Fruit fly (Drosophila melanogaster) whole organism, embryonic: Measurements from ENCODE around the gene Sys1.

Experiments
- ATbp ChIP-seq: fragments of 200-800 bp; sonication (Bioruptor generic); optimal IDR thresholded peaks from 2 replicates; lab custom pipeline; 2017; ENCODE audit warnings: missing biosample characterization, mild to moderate bottlenecking, missing genetic modification characterization, missing genetic modification reagents
- CG10267 ChIP-seq: fragments of 200-800 bp; sonication (Bioruptor generic); optimal IDR thresholded peaks from 2 replicates; lab custom pipeline; 2018; ENCODE audit warnings: missing biosample characterization, mild to moderate bottlenecking, missing genetic modification characterization, moderate library complexity
- CG10366 ChIP-seq: fragments of 200-800 bp; sonication (Bioruptor generic); IDR thresholded peaks from 2 replicates; pipeline ENCODE4 v1.3.6; 2022; ENCODE audit warnings: missing biosample characterization, missing genetic modification characterization
- CG10543 ChIP-seq: fragments of 200-800 bp; sonication (Bioruptor generic); optimal IDR thresholded peaks from 3 replicates; lab custom pipeline; 2017; ENCODE audit warnings: missing biosample characterization, mild to moderate bottlenecking, missing genetic modification characterization, moderate library complexity
- CG11560 ChIP-seq: fragments of 200-800 bp; sonication (Bioruptor generic); IDR thresholded peaks from 3 replicates; pipeline ENCODE4 v1.3.6; 2022; ENCODE audit warnings: missing biosample characterization, missing genetic modification characterization
- CG12299 ChIP-seq: fragments of 200-800 bp; sonication (Bioruptor generic); optimal IDR thresholded peaks from 2 replicates; lab custom pipeline; 2018; ENCODE audit warnings: missing biosample characterization, mild to moderate bottlenecking, missing genetic modification characterization
- CG14050 ChIP-seq: fragments of 200-800 bp; sonication (Bioruptor generic); IDR thresholded peaks from 3 replicates; pipeline ENCODE4 v1.3.6; 2022; ENCODE audit warnings: missing biosample characterization, missing genetic modification characterization
- CG15011 ChIP-seq: fragments of 200-800 bp; sonication (Bioruptor generic); optimal IDR thresholded peaks from 3 replicates; lab custom pipeline; 2018; ENCODE audit warnings: missing biosample characterization, mild to moderate bottlenecking, missing genetic modification characterization
- CG15479 ChIP-seq: fragments of 200-800 bp; sonication (Bioruptor generic); optimal IDR thresholded peaks from 3 replicates; lab custom pipeline; 2019; ENCODE audit warnings: missing biosample characterization, mild to moderate bottlenecking, missing genetic modification characterization, moderate library complexity
- CG15601 ChIP-seq: fragments of 200-800 bp; sonication (Bioruptor generic); optimal IDR thresholded peaks from 3 replicates; lab custom pipeline; 2019; ENCODE audit warnings: missing biosample characterization, mild to moderate bottlenecking, missing genetic modification characterization, moderate library complexity
- CG17361 ChIP-seq: fragments of 200-800 bp; sonication (Bioruptor generic); IDR thresholded peaks from 3 replicates; pipeline ENCODE4 v1.3.6; 2022; ENCODE audit warnings: missing biosample characterization, missing genetic modification characterization
- CG17829 ChIP-seq: fragments of 200-800 bp; optimal IDR thresholded peaks from 2 replicates; lab custom pipeline; 2019; ENCODE audit warnings: missing biosample characterization, mild to moderate bottlenecking, missing genetic modification characterization, moderate library complexity
- CG18011 ChIP-seq: fragments of 200-800 bp; sonication (Bioruptor generic); optimal IDR thresholded peaks from 2 replicates; lab custom pipeline; 2017; ENCODE audit warnings: missing biosample characterization, missing genetic modification characterization, mild to moderate bottlenecking, moderate library complexity, missing genotype
- CG43689 ChIP-seq: fragments of 200-800 bp; sonication (Bioruptor generic); IDR thresholded peaks from 2 replicates; pipeline ENCODE4 v1.3.6; 2022; ENCODE audit warnings: missing biosample characterization, missing genetic modification characterization
- CG4854 ChIP-seq: fragments of 200-800 bp; sonication (Bioruptor generic); optimal IDR thresholded peaks from 2 replicates; lab custom pipeline; 2016; ENCODE audit warnings: missing biosample characterization, missing genetic modification characterization, inconsistent platforms
- CG6272 ChIP-seq: fragments of 200-800 bp; sonication (Bioruptor generic); IDR thresholded peaks from 2 replicates; pipeline ENCODE4 v1.3.6; 2022; ENCODE audit warnings: missing biosample characterization, missing genetic modification characterization
- CG6683 ChIP-seq: fragments of 200-800 bp; sonication (Bioruptor generic); optimal IDR thresholded peaks from 2 replicates; lab custom pipeline; 2017; ENCODE audit warnings: missing biosample characterization, mild to moderate bottlenecking, missing genetic modification characterization, missing genetic modification reagents
- CG9727 ChIP-seq: fragments of 200-800 bp; sonication (Bioruptor generic); optimal IDR thresholded peaks from 3 replicates; lab custom pipeline; 2017; ENCODE audit warnings: missing biosample characterization, mild to moderate bottlenecking, missing genetic modification characterization
- CG9817 ChIP-seq: fragments of 200-800 bp; sonication (Bioruptor generic); optimal IDR thresholded peaks from 2 replicates; lab custom pipeline; 2018; ENCODE audit warnings: missing biosample characterization, mild to moderate bottlenecking, missing genetic modification characterization, moderate library complexity
- CrebB ChIP-seq: fragments of 200-800 bp; sonication (Bioruptor generic); optimal IDR thresholded peaks from 3 replicates; lab custom pipeline; 2018; ENCODE audit warnings: missing biosample characterization, mild to moderate bottlenecking, missing genetic modification characterization
- Dbx ChIP-seq: fragments of 200-800 bp; sonication (Bioruptor generic); IDR thresholded peaks from 3 replicates; pipeline ENCODE4 v1.3.6; 2022; ENCODE audit warnings: missing biosample characterization, missing genetic modification characterization
- Deaf1 ChIP-seq: fragments of 200-800 bp; optimal IDR thresholded peaks from 3 replicates; lab custom pipeline; 2019; ENCODE audit warnings: missing biosample characterization, mild to moderate bottlenecking, missing genetic modification characterization, moderate library complexity
- Elba2 ChIP-seq: fragments of 200-800 bp; sonication (Bioruptor generic); optimal IDR thresholded peaks from 3 replicates; lab custom pipeline; 2016; ENCODE audit warnings: missing biosample characterization, missing genetic modification characterization
- Fer3 ChIP-seq: fragments of 200-800 bp; sonication (Bioruptor generic); optimal IDR thresholded peaks from 2 replicates; lab custom pipeline; 2018; ENCODE audit warnings: missing biosample characterization, mild to moderate bottlenecking, missing genetic modification characterization, moderate library complexity
- HHEX ChIP-seq: fragments of 200-800 bp; sonication (Bioruptor generic); optimal IDR thresholded peaks from 3 replicates; lab custom pipeline; 2017; ENCODE audit warnings: missing biosample characterization, mild to moderate bottlenecking, missing genetic modification characterization, missing genetic modification reagents
- HmgD ChIP-seq: fragments of 200-800 bp; sonication (Bioruptor generic); optimal IDR thresholded peaks from 3 replicates; lab custom pipeline; 2016; ENCODE audit warnings: missing biosample characterization, missing genetic modification characterization
- Hr51 ChIP-seq, 2 experiments: fragments of 200-800 bp; sonication (Bioruptor generic); optimal IDR thresholded peaks; 2 replicates in 1 of 2; 3 replicates in 1 of 2; lab custom pipeline; 2016 to 2018; ENCODE audit warnings: missing biosample characterization in 2 of 2, missing genetic modification characterization in 2 of 2, mild to moderate bottlenecking in 1 of 2, moderate library complexity in 1 of 2
- NFAT ChIP-seq: fragments of 200-800 bp; sonication (Bioruptor generic); IDR thresholded peaks from 2 replicates; pipeline ENCODE4 v1.3.6; 2022; ENCODE audit warnings: missing biosample characterization, missing genetic modification characterization
- Nf-YB ChIP-seq: fragments of 200-800 bp; sonication (Bioruptor generic); optimal IDR thresholded peaks from 3 replicates; lab custom pipeline; 2019; ENCODE audit warnings: missing biosample characterization, mild to moderate bottlenecking, missing genetic modification characterization, moderate library complexity
- Scr ChIP-seq: fragments of 200-800 bp; sonication (Bioruptor generic); IDR thresholded peaks from 2 replicates; pipeline ENCODE4 v1.3.6; 2022; ENCODE audit warnings: missing biosample characterization, missing genetic modification characterization; ENCODE audit not compliant: partially characterized antibody
- Tbp ChIP-seq: fragments of >200 bp; optimal IDR thresholded peaks from 2 replicates; lab custom pipeline; 2018; ENCODE audit warnings: missing biosample characterization, missing genetic modification characterization
- Xbp1 ChIP-seq: fragments of 200-800 bp; sonication (Bioruptor generic); optimal IDR thresholded peaks from 3 replicates; lab custom pipeline; 2016; ENCODE audit warnings: missing biosample characterization, mild to moderate bottlenecking, missing genetic modification characterization
- chn ChIP-seq: fragments of 200-800 bp; sonication (Bioruptor generic); optimal IDR thresholded peaks from 2 replicates; lab custom pipeline; 2016; ENCODE audit warnings: missing biosample characterization, missing genetic modification characterization
- ci ChIP-seq: fragments of 200-800 bp; sonication (Bioruptor generic); IDR thresholded peaks from 3 replicates; pipeline ENCODE4 v1.3.6; 2022; ENCODE audit warnings: missing biosample characterization, missing genetic modification characterization
- crc ChIP-seq: fragments of 200-800 bp; sonication (Bioruptor generic); optimal IDR thresholded peaks from 2 replicates; lab custom pipeline; 2016; ENCODE audit warnings: missing biosample characterization, missing genetic modification characterization
- dati ChIP-seq: fragments of 200-800 bp; sonication (Bioruptor generic); IDR thresholded peaks from 2 replicates; pipeline ENCODE4 v1.3.6; 2022; ENCODE audit warnings: missing biosample characterization, missing genetic modification characterization
- disco-r ChIP-seq: fragments of 200-800 bp; sonication (Bioruptor generic); optimal IDR thresholded peaks from 2 replicates; lab custom pipeline; 2016; ENCODE audit warnings: missing biosample characterization, missing genetic modification characterization
- dmrt99B ChIP-seq: fragments of 200-800 bp; sonication (Bioruptor generic); optimal IDR thresholded peaks from 2 replicates; lab custom pipeline; 2018; ENCODE audit warnings: missing biosample characterization, mild to moderate bottlenecking, missing genetic modification characterization, moderate library complexity
- ewg ChIP-seq: fragments of 200-800 bp; sonication (Bioruptor generic); optimal IDR thresholded peaks from 3 replicates; lab custom pipeline; 2017; ENCODE audit warnings: mild to moderate bottlenecking, missing biosample characterization, missing genetic modification reagents, missing genetic modification characterization
- hkb ChIP-seq, 2 experiments: fragments of 200-800 bp in 1 of 2; fragments of >200 bp in 1 of 2; sonication (Bioruptor generic) in 1 of 2; IDR thresholded peaks in 1 of 2; optimal IDR thresholded peaks in 1 of 2; 2 replicates each; pipeline versions ENCODE4 v1.3.6 to Lab custom; 2017 to 2022; ENCODE audit warnings: missing biosample characterization in 1 of 2, missing genetic modification characterization in 1 of 2
- lov ChIP-seq, 2 experiments: fragments of 200-800 bp in 1 of 2; fragments of >200 bp in 1 of 2; sonication (Bioruptor generic) in 1 of 2; IDR thresholded peaks in 1 of 2; optimal IDR thresholded peaks in 1 of 2; 2 replicates in 1 of 2; 3 replicates in 1 of 2; pipeline versions ENCODE4 v1.3.6 to Lab custom; 2017 to 2022; ENCODE audit warnings: missing biosample characterization in 1 of 2, missing genetic modification characterization in 1 of 2
- nmo ChIP-seq: fragments of 200-800 bp; sonication (Bioruptor generic); optimal IDR thresholded peaks from 2 replicates; lab custom pipeline; 2018; ENCODE audit warnings: missing biosample characterization, mild to moderate bottlenecking, missing genetic modification characterization, moderate library complexity
- pfk ChIP-seq: fragments of 200-800 bp; sonication (Bioruptor generic); optimal IDR thresholded peaks from 2 replicates; lab custom pipeline; 2018; ENCODE audit warnings: missing biosample characterization, mild to moderate bottlenecking, missing genetic modification characterization, moderate library complexity
- pho ChIP-seq: fragments of 200-800 bp; sonication (Bioruptor generic); optimal IDR thresholded peaks from 2 replicates; lab custom pipeline; 2016; ENCODE audit warnings: missing biosample characterization, missing genetic modification characterization
- phol ChIP-seq: fragments of 200-800 bp; sonication (Bioruptor generic); optimal IDR thresholded peaks from 3 replicates; lab custom pipeline; 2018; ENCODE audit warnings: missing biosample characterization, mild to moderate bottlenecking, missing genetic modification characterization, moderate library complexity
- slp2 ChIP-seq: fragments of 200-800 bp; sonication (Bioruptor generic); optimal IDR thresholded peaks from 2 replicates; lab custom pipeline; 2016; ENCODE audit warnings: missing biosample characterization, missing genetic modification characterization
- stc ChIP-seq: fragments of 200-800 bp; sonication (Bioruptor generic); IDR thresholded peaks from 2 replicates; pipeline ENCODE4 v1.3.6; 2022; ENCODE audit warnings: missing biosample characterization, missing genetic modification characterization
- ttk ChIP-seq: fragments of 200-800 bp; sonication (Bioruptor generic); IDR thresholded peaks from 2 replicates; pipeline ENCODE4 v2.1.2; 2022; ENCODE audit warnings: missing biosample characterization, missing genetic modification characterization
- tx ChIP-seq: fragments of 200-800 bp; sonication (Bioruptor generic); optimal IDR thresholded peaks from 2 replicates; lab custom pipeline; 2016; ENCODE audit warnings: missing biosample characterization, missing genetic modification characterization
- wdn ChIP-seq: fragments of 200-800 bp; sonication (Bioruptor generic); IDR thresholded peaks from 2 replicates; pipeline ENCODE4 v1.3.6; 2022; ENCODE audit warnings: missing biosample characterization, missing genetic modification characterization

The Sys1 gene

DNA sequence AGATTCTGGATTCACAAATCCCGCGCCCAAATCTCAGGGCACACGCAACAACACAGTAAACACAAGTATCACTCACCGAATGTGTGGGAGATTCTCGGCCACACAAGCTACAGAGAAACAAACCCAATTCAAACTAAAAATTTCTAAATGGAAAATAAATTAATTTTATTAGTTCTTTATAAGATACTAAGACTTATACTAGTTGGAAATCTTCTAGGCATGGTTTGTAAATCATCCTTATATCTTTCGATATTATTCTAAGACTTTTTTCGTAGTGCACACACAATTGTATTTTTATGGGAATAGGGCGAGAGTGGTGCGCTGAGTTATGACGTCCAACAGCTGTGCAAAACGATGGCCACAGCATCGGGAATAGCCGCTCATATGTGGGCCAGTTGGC is 33.5 kb upstream of the Sys1 start (continued):
- no peak for TF ChIP-seq pho (GFP tag; lab: Kevin White, UChicago)
- no peak for TF ChIP-seq CrebB (tag; lab: Kevin White, UChicago)
- TF ChIP-seq disco-r (GFP tag; lab: Kevin White, UChicago) = no peak
- TF ChIP-seq CG10366 (GFP tag; lab: Robert Waterston, UW) = no peak
- no peak for TF ChIP-seq HHEX (GFP tag; lab: Kevin White, UChicago)
- no peak for TF ChIP-seq Elba2 (GFP tag; lab: Kevin White, UChicago)
- TF ChIP-seq CG17829 (tag; lab: Kevin White, UChicago) = no peak
- TF ChIP-seq nmo (GFP tag; lab: Kevin White, UChicago) = peak; percentile 14
- TF ChIP-seq Xbp1 = no peak
- no peak for TF ChIP-seq chn (GFP tag; lab: Kevin White, UChicago)
- TF ChIP-seq Hr51 (GFP tag; optimal IDR thresholded peaks at IDR 0.05; lab: Kevin White, UChicago) = peak in 1 of 2 experiments; percentile 42
- TF ChIP-seq CG18011 (GFP tag; lab: Kevin White, UChicago) = no peak
- no peak for TF ChIP-seq ci (GFP tag; lab: Robert Waterston, UW)
- TF ChIP-seq ATbp (GFP tag; lab: Kevin White, UChicago) = no peak
- TF ChIP-seq CG4854 (GFP tag; lab: Kevin White, UChicago) = no peak
- no peak for TF ChIP-seq CG17361 (GFP tag; lab: Robert Waterston, UW)
- no peak for TF ChIP-seq CG10267 (tag; lab: Kevin White, UChicago)
- no peak for TF ChIP-seq CG12299
- no peak for TF ChIP-seq CG6683 (GFP tag; lab: Kevin White, UChicago)
- TF ChIP-seq Scr (GFP tag; lab: Robert Waterston, UW) = no peak
- no peak for TF ChIP-seq NFAT (GFP tag; lab: Robert Waterston, UW)
- no peak for TF ChIP-seq CG14050
- TF ChIP-seq stc = 0 out of 2 replicates have a peak, but pooled peaks have one; percentile 18
- no peak for TF ChIP-seq CG10543 (GFP tag; lab: Kevin White, UChicago)
- no peak for TF ChIP-seq CG9817
- no peak for TF ChIP-seq hkb (optimal IDR thresholded peaks at IDR 0.05; lab: Kevin White, UChicago)
- TF ChIP-seq hkb (GFP tag; IDR thresholded peaks at IDR 0.05; lab: Robert Waterston, UW) = peak; percentile 50
- no peak for TF ChIP-seq Nf-YB (GFP tag; lab: Kevin White, UChicago)
- TF ChIP-seq wdn = no peak
- TF ChIP-seq CG43689 (GFP tag; lab: Robert Waterston, UW) = no peak
- no peak for TF ChIP-seq HmgD
- no peak for TF ChIP-seq CG9727 (GFP tag; lab: Kevin White, UChicago)
- TF ChIP-seq Fer3 (tag; lab: Kevin White, UChicago) = peak; percentile 14
- TF ChIP-seq pfk (GFP tag; lab: Kevin White, UChicago) = no peak
- TF ChIP-seq dmrt99B (tag; lab: Kevin White, UChicago) = peak; percentile 34
- TF ChIP-seq CG15479 (GFP tag; lab: Kevin White, UChicago) = no peak
- no peak for TF ChIP-seq Deaf1 (tag; lab: Kevin White, UChicago)
- TF ChIP-seq ttk = no peak
- TF ChIP-seq CG6272 = no peak
- TF ChIP-seq CG15011 (GFP tag; lab: Kevin White, UChicago) = no peak
- no peak for TF ChIP-seq dati
- no peak for TF ChIP-seq ewg
- no peak for TF ChIP-seq CG15601 (tag; lab: Kevin White, UChicago)
- TF ChIP-seq phol (tag; lab: Kevin White, UChicago) = no peak
- no peak for TF ChIP-seq CG11560
- no peak for TF ChIP-seq Tbp (GFP tag; lab: Kevin White, UChicago)
- no peak for TF ChIP-seq tx
- TF ChIP-seq Dbx = no peak
- TF ChIP-seq lov (optimal IDR thresholded peaks at IDR 0.05; lab: Kevin White, UChicago) = no peak
- TF ChIP-seq lov (GFP tag; IDR thresholded peaks at IDR 0.05; lab: Robert Waterston, UW) = 0 out of 3 replicates have a peak, but pooled peaks have one; percentile 16
- TF ChIP-seq slp2 (GFP tag; lab: Kevin White, UChicago) = no peak
- TF ChIP-seq crc (GFP tag; lab: Kevin White, UChicago) = no peak
